Fruit fly (Drosophila melanogaster) whole organism, embryonic: ENCODE results near the gene Rpn10.
A peak's percentile ranks its signal among the peaks of the same experiment; 100 is the strongest.

Experiments
- Atf-2 ChIP-seq: fragments of 200-800 bp; sonication (Bioruptor generic); optimal IDR thresholded peaks from 2 replicates; lab custom pipeline; 2016; ENCODE audit warnings: missing biosample characterization, missing genetic modification characterization
- Blimp-1 ChIP-seq: fragments of 200-800 bp; sonication (Bioruptor generic); optimal IDR thresholded peaks from 3 replicates; lab custom pipeline; 2018; ENCODE audit warnings: missing biosample characterization, missing genetic modification characterization, mild to moderate bottlenecking, moderate library complexity, missing genetic modification reagents
- BtbVII ChIP-seq: fragments of 200-800 bp; sonication (Bioruptor generic); optimal IDR thresholded peaks from 3 replicates; lab custom pipeline; 2017; ENCODE audit warnings: missing biosample characterization, mild to moderate bottlenecking, missing genetic modification characterization
- CG10431 ChIP-seq: fragments of 200-800 bp; sonication (Bioruptor generic); optimal IDR thresholded peaks from 3 replicates; lab custom pipeline; 2018; ENCODE audit warnings: missing biosample characterization, mild to moderate bottlenecking, missing genetic modification characterization
- CG10462 ChIP-seq: fragments of 200-800 bp; sonication (Bioruptor generic); optimal IDR thresholded peaks from 2 replicates; lab custom pipeline; 2016; ENCODE audit warnings: missing biosample characterization, missing genetic modification characterization
- CG10959 ChIP-seq: fragments of 200-800 bp; sonication (Bioruptor generic); IDR thresholded peaks from 2 replicates; pipeline ENCODE4 v1.3.6; 2022; ENCODE audit warnings: missing biosample characterization, missing genetic modification characterization
- CG11085 ChIP-seq: fragments of 200-800 bp; sonication (Bioruptor generic); IDR thresholded peaks from 2 replicates; pipeline ENCODE4 v1.3.6; 2022; ENCODE audit warnings: missing biosample characterization, missing genetic modification characterization
- CG12071 ChIP-seq: fragments of 200-800 bp; sonication (Bioruptor generic); optimal IDR thresholded peaks from 3 replicates; lab custom pipeline; 2018; ENCODE audit warnings: missing biosample characterization, mild to moderate bottlenecking, missing genetic modification characterization
- CG1602 ChIP-seq: fragments of 200-800 bp; sonication (Bioruptor generic); optimal IDR thresholded peaks from 3 replicates; lab custom pipeline; 2016; ENCODE audit warnings: missing biosample characterization, missing genetic modification characterization
- CG1792 ChIP-seq: fragments of 200-800 bp; sonication (Bioruptor generic); optimal IDR thresholded peaks from 2 replicates; lab custom pipeline; 2016; ENCODE audit warnings: missing biosample characterization, missing genetic modification characterization
- CG31365 ChIP-seq: fragments of 200-800 bp; sonication (Bioruptor generic); optimal IDR thresholded peaks from 2 replicates; lab custom pipeline; 2018; ENCODE audit warnings: missing biosample characterization, mild to moderate bottlenecking, missing genetic modification characterization
- CG3281 ChIP-seq: fragments of 200-800 bp; sonication (Bioruptor generic); optimal IDR thresholded peaks from 3 replicates; lab custom pipeline; 2017; ENCODE audit warnings: missing biosample characterization, mild to moderate bottlenecking, missing genetic modification characterization
- CG4707 ChIP-seq: fragments of 200-800 bp; sonication (Bioruptor generic); optimal IDR thresholded peaks from 2 replicates; lab custom pipeline; 2018; ENCODE audit warnings: missing biosample characterization, mild to moderate bottlenecking, missing genetic modification characterization, moderate library complexity
- CG6254 ChIP-seq: fragments of 200-800 bp; sonication (Bioruptor generic); optimal IDR thresholded peaks from 3 replicates; lab custom pipeline; 2017; ENCODE audit warnings: mild to moderate bottlenecking, missing biosample characterization, missing genetic modification reagents, missing genetic modification characterization
- CG6689 ChIP-seq: fragments of 200-800 bp; sonication (Bioruptor generic); IDR thresholded peaks from 2 replicates; pipeline ENCODE4 v1.3.6; 2022; ENCODE audit warnings: missing biosample characterization, missing genetic modification characterization
- CG6765 ChIP-seq: fragments of 200-800 bp; sonication (Bioruptor generic); optimal IDR thresholded peaks from 3 replicates; lab custom pipeline; 2017; ENCODE audit warnings: missing biosample characterization, mild to moderate bottlenecking, missing genetic modification characterization
- CG6854 ChIP-seq: fragments of 200-800 bp; sonication (Bioruptor generic); optimal IDR thresholded peaks from 3 replicates; lab custom pipeline; 2017; ENCODE audit warnings: missing biosample characterization, mild to moderate bottlenecking, missing genetic modification characterization
- CG7556 ChIP-seq: fragments of 200-800 bp; sonication (Bioruptor generic); optimal IDR thresholded peaks from 2 replicates; lab custom pipeline; 2017; ENCODE audit warnings: missing biosample characterization, mild to moderate bottlenecking, missing genetic modification characterization
- CG7745 ChIP-seq: fragments of 200-800 bp; sonication (Bioruptor generic); optimal IDR thresholded peaks from 2 replicates; lab custom pipeline; 2018; ENCODE audit warnings: missing biosample characterization, mild to moderate bottlenecking, missing genetic modification characterization, moderate library complexity
- Doc2 ChIP-seq: fragments of 200-800 bp; sonication (Bioruptor generic); IDR thresholded peaks from 2 replicates; pipeline ENCODE4 v1.3.6; 2022; ENCODE audit warnings: missing biosample characterization, missing genetic modification characterization
- Doc3 ChIP-seq: fragments of 200-800 bp; sonication (Bioruptor generic); IDR thresholded peaks from 3 replicates; pipeline ENCODE4 v1.3.6; 2022; ENCODE audit warnings: missing biosample characterization, missing genetic modification characterization; ENCODE audit not compliant: partially characterized antibody
- Dref ChIP-seq: fragments of 200-800 bp; sonication (Bioruptor generic); IDR thresholded peaks from 2 replicates; pipeline ENCODE4 v1.3.6; 2022; ENCODE audit warnings: missing biosample characterization, missing genetic modification characterization
- Gug ChIP-seq: fragments of 200-800 bp; sonication (Bioruptor generic); IDR thresholded peaks from 4 replicates; pipeline ENCODE4 v1.3.6; 2022; ENCODE audit warnings: missing biosample characterization, missing genetic modification characterization
- Hey ChIP-seq: fragments of 200-800 bp; sonication (Bioruptor generic); optimal IDR thresholded peaks from 3 replicates; lab custom pipeline; 2018; ENCODE audit warnings: missing biosample characterization, mild to moderate bottlenecking, missing genetic modification characterization
- Hr51 ChIP-seq, 2 experiments: fragments of 200-800 bp; sonication (Bioruptor generic); optimal IDR thresholded peaks; 2 replicates in 1 of 2; 3 replicates in 1 of 2; lab custom pipeline; 2016 to 2018; ENCODE audit warnings: missing biosample characterization in 2 of 2, missing genetic modification characterization in 2 of 2, mild to moderate bottlenecking in 1 of 2, moderate library complexity in 1 of 2
- Oaz ChIP-seq: fragments of 200-800 bp; sonication (Bioruptor generic); IDR thresholded peaks from 2 replicates; pipeline ENCODE4 v1.3.6; 2022; ENCODE audit warnings: missing biosample characterization, missing genetic modification characterization
- Opbp ChIP-seq: fragments of 200-800 bp; sonication (Bioruptor generic); IDR thresholded peaks from 3 replicates; pipeline ENCODE4 v1.3.6; 2022; ENCODE audit warnings: missing biosample characterization, missing genetic modification characterization; ENCODE audit not compliant: partially characterized antibody
- Xbp1 ChIP-seq: fragments of 200-800 bp; sonication (Bioruptor generic); optimal IDR thresholded peaks from 3 replicates; lab custom pipeline; 2016; ENCODE audit warnings: missing biosample characterization, mild to moderate bottlenecking, missing genetic modification characterization
- ato ChIP-seq: fragments of 200-800 bp; sonication (Bioruptor generic); IDR thresholded peaks from 2 replicates; pipeline ENCODE4 v1.3.6; 2022; ENCODE audit warnings: missing biosample characterization, missing genetic modification characterization; ENCODE audit not compliant: partially characterized antibody
- corto ChIP-seq: fragments of 200-800 bp; sonication (Bioruptor generic); optimal IDR thresholded peaks from 2 replicates; lab custom pipeline; 2016; ENCODE audit warnings: missing biosample characterization, mild to moderate bottlenecking, missing genetic modification characterization, moderate library complexity
- dan ChIP-seq: fragments of 200-800 bp; sonication (Bioruptor generic); IDR thresholded peaks from 2 replicates; pipeline ENCODE4 v1.3.6; 2022; ENCODE audit warnings: missing biosample characterization, missing genetic modification characterization
- dm ChIP-seq: fragments of 200-800 bp; sonication (Bioruptor generic); optimal IDR thresholded peaks from 3 replicates; lab custom pipeline; 2016; ENCODE audit warnings: missing biosample characterization, missing genetic modification characterization
- dysf ChIP-seq: fragments of 200-800 bp; sonication (Bioruptor generic); IDR thresholded peaks from 3 replicates; pipeline ENCODE4 v1.3.6; 2022; ENCODE audit warnings: missing biosample characterization, missing genetic modification characterization
- ftz-f1 ChIP-seq: fragments of 200-800 bp; sonication (Bioruptor generic); optimal IDR thresholded peaks from 2 replicates; lab custom pipeline; 2016; ENCODE audit warnings: missing biosample characterization, missing genetic modification characterization
- grn ChIP-seq: fragments of 200-800 bp; sonication (Bioruptor generic); optimal IDR thresholded peaks from 3 replicates; lab custom pipeline; 2017; ENCODE audit warnings: missing biosample characterization, missing genetic modification characterization
- her ChIP-seq: fragments of 200-800 bp; sonication (Bioruptor generic); optimal IDR thresholded peaks from 2 replicates; lab custom pipeline; 2016; ENCODE audit warnings: missing biosample characterization, missing genetic modification characterization
- ind ChIP-seq: fragments of 200-800 bp; sonication (Bioruptor generic); optimal IDR thresholded peaks from 3 replicates; lab custom pipeline; 2016; ENCODE audit warnings: missing biosample characterization, missing genetic modification characterization
- ken ChIP-seq: fragments of 200-800 bp; sonication (Bioruptor generic); IDR thresholded peaks from 3 replicates; pipeline ENCODE4 v1.3.6; 2022; ENCODE audit warnings: missing biosample characterization, missing genetic modification characterization
- lilli ChIP-seq: fragments of 200-800 bp; sonication (Bioruptor generic); optimal IDR thresholded peaks from 3 replicates; lab custom pipeline; 2016; ENCODE audit warnings: missing biosample characterization, missing genetic modification characterization
- luna ChIP-seq: fragments of 200-800 bp; sonication (Bioruptor generic); optimal IDR thresholded peaks from 2 replicates; lab custom pipeline; 2016; ENCODE audit warnings: missing biosample characterization, missing genetic modification characterization
- nmo ChIP-seq: fragments of 200-800 bp; sonication (Bioruptor generic); optimal IDR thresholded peaks from 2 replicates; lab custom pipeline; 2018; ENCODE audit warnings: missing biosample characterization, mild to moderate bottlenecking, missing genetic modification characterization, moderate library complexity
- org-1 ChIP-seq: fragments of 200-800 bp; sonication (Bioruptor generic); optimal IDR thresholded peaks from 2 replicates; lab custom pipeline; 2017; ENCODE audit warnings: missing biosample characterization, missing genetic modification characterization
- phol ChIP-seq: fragments of 200-800 bp; sonication (Bioruptor generic); optimal IDR thresholded peaks from 3 replicates; lab custom pipeline; 2018; ENCODE audit warnings: missing biosample characterization, mild to moderate bottlenecking, missing genetic modification characterization, moderate library complexity
- ro ChIP-seq: fragments of 200-800 bp; sonication (Bioruptor generic); IDR thresholded peaks from 2 replicates; pipeline ENCODE4 v1.3.6; 2022; ENCODE audit warnings: missing biosample characterization, missing genetic modification characterization
- sens-2 ChIP-seq: fragments of 200-800 bp; sonication (Bioruptor generic); IDR thresholded peaks from 2 replicates; pipeline ENCODE4 v1.3.6; 2022; ENCODE audit warnings: missing biosample characterization, missing genetic modification characterization
- so ChIP-seq: fragments of 200-800 bp; sonication (Bioruptor generic); IDR thresholded peaks from 3 replicates; pipeline ENCODE4 v1.3.6; 2022; ENCODE audit warnings: missing biosample characterization, missing genetic modification characterization
- sr ChIP-seq: fragments of 200-800 bp; sonication (Bioruptor generic); IDR thresholded peaks from 3 replicates; pipeline ENCODE4 v1.3.6; 2022; ENCODE audit warnings: missing biosample characterization, missing genetic modification characterization
- trh ChIP-seq: fragments of 200-800 bp; sonication (Bioruptor generic); optimal IDR thresholded peaks from 2 replicates; lab custom pipeline; 2016; ENCODE audit warnings: missing biosample characterization, missing genetic modification characterization
- tup ChIP-seq: fragments of 200-800 bp; sonication (Bioruptor generic); optimal IDR thresholded peaks from 2 replicates; lab custom pipeline; 2016; ENCODE audit warnings: missing biosample characterization, mild to moderate bottlenecking, missing genetic modification characterization, moderate library complexity

Gene Rpn10

dm6 chr3L:21496865-21497634 is 39.8 kb upstream of the Rpn10 start, which contains the start of gene Hr78 (continued):
- no peak for TF ChIP-seq Dref
- peak; percentile 64 for TF ChIP-seq org-1 (GFP tag; lab: Kevin White, UChicago)
- TF ChIP-seq CG11085 (GFP tag; lab: Robert Waterston, UW): peak; percentile 65; the same call in 1 of the 2 replicates
- TF ChIP-seq corto: peak; percentile 64
- peak; percentile 50 for TF ChIP-seq ftz-f1 (GFP tag; lab: Kevin White, UChicago)
- TF ChIP-seq lilli: peak; percentile 3
- peak; percentile 16 for TF ChIP-seq trh (GFP tag; lab: Kevin White, UChicago)
- peak; percentile 49; the same call in 2 of the 4 replicates for TF ChIP-seq Gug
- TF ChIP-seq tup (GFP tag; lab: Kevin White, UChicago): no peak
- peak; percentile 76 for TF ChIP-seq Blimp-1
- no peak for TF ChIP-seq Hey (tag; lab: Kevin White, UChicago)
- peak; percentile 30 for TF ChIP-seq CG10462 (GFP tag; lab: Kevin White, UChicago)
- peak; percentile 90 for TF ChIP-seq CG6765
- TF ChIP-seq CG6254 (GFP tag; lab: Kevin White, UChicago): peak; percentile 72
- no peak for TF ChIP-seq CG7745 (tag; lab: Kevin White, UChicago)
- TF ChIP-seq dm: no peak
- peak; percentile 67 for TF ChIP-seq Xbp1 (GFP tag; lab: Kevin White, UChicago)
- TF ChIP-seq CG1602 (GFP tag; lab: Kevin White, UChicago): peak; percentile 56
- peak; percentile 77 for TF ChIP-seq ind (GFP tag; lab: Kevin White, UChicago)
- TF ChIP-seq CG10431 (GFP tag; lab: Kevin White, UChicago): peak; percentile 77
- TF ChIP-seq CG1792 (GFP tag; lab: Kevin White, UChicago): no peak
- 0 out of 3 replicates have a peak, but pooled peaks have one; percentile 48 for TF ChIP-seq Opbp (GFP tag; lab: Robert Waterston, UW)
- peak; percentile 84 for TF ChIP-seq nmo (GFP tag; lab: Kevin White, UChicago)
- TF ChIP-seq CG12071 (GFP tag; lab: Kevin White, UChicago): peak; percentile 18
- TF ChIP-seq CG4707: peak; percentile 44
- no peak for TF ChIP-seq ato (GFP tag; lab: Robert Waterston, UW)
- no peak for TF ChIP-seq luna (GFP tag; lab: Kevin White, UChicago)
- TF ChIP-seq CG7556 (GFP tag; lab: Kevin White, UChicago): peak; percentile 92
- peak; percentile 80 for TF ChIP-seq dysf (GFP tag; lab: Robert Waterston, UW)
- TF ChIP-seq so: 0 out of 3 replicates have a peak, but pooled peaks have one; percentile 54
- TF ChIP-seq sr: no peak
- TF ChIP-seq CG31365: no peak
- TF ChIP-seq dan (GFP tag; lab: Robert Waterston, UW): no peak
- peak; percentile 90 for TF ChIP-seq BtbVII (GFP tag; lab: Kevin White, UChicago)
- peak; percentile 6; the same call in 1 of the 2 replicates for TF ChIP-seq sens-2
- TF ChIP-seq grn (GFP tag; lab: Kevin White, UChicago): no peak
- TF ChIP-seq CG3281 (GFP tag; lab: Kevin White, UChicago): peak; percentile 89
- TF ChIP-seq Oaz (GFP tag; lab: Robert Waterston, UW): no peak
- TF ChIP-seq ken (GFP tag; lab: Robert Waterston, UW): no peak
- TF ChIP-seq ro (GFP tag; lab: Robert Waterston, UW): no peak
- TF ChIP-seq Doc2 (GFP tag; lab: Robert Waterston, UW): no peak
- TF ChIP-seq Atf-2 (GFP tag; lab: Kevin White, UChicago): no peak
- peak; percentile 82 for TF ChIP-seq CG6689 (GFP tag; lab: Robert Waterston, UW)
- TF ChIP-seq CG10959 (GFP tag; lab: Robert Waterston, UW): no peak
- TF ChIP-seq her (GFP tag; lab: Kevin White, UChicago): no peak
- peak in 1 of 2 experiments; percentile 92 for TF ChIP-seq Hr51 (GFP tag; optimal IDR thresholded peaks at IDR 0.05; lab: Kevin White, UChicago)
- peak; percentile 88 for TF ChIP-seq CG6854 (GFP tag; lab: Kevin White, UChicago)
- TF ChIP-seq phol (tag; lab: Kevin White, UChicago): peak; percentile 79
- TF ChIP-seq Doc3: no peak
